Worm (Caenorhabditis elegans): ENCODE measurements around the gene C01G5.3.

DNA sequence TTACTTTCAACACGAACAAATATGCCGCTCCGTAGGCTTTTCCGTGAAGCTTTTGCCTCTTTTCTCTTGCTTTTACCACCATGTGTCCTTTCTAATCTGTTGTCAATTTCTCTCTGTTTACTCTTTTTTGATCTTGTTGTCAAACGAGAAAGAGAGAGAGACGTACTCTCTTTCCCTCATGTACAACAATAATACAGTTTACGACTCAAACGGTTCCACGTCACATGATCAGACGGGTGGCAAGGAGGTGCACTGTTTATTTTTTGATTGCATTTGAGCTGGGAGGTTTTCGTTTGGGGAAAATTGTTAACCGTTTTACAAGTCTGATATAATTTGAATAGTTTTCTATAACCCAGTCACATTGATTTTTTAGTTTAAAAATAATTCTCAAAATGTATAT is 35.2 kb upstream of the C01G5.3 start:
- TF ChIP-seq mdl-1 (tag; optimal IDR thresholded peaks at IDR 0.05) (no peak), lin-15B (tag; optimal IDR thresholded peaks at IDR 0.05) (no peak), vab-7 (GFP tag; IDR thresholded peaks at IDR 0.05) (no peak), nhr-25 (tag; optimal IDR thresholded peaks at IDR 0.05; ENCODE audit: borderline replicate concordance, insufficient read depth) (no peak), nhr-76 (tag; optimal IDR thresholded peaks at IDR 0.05) (no peak), F44E2.7 (GFP tag; IDR thresholded peaks at IDR 0.05) (no peak), nhr-237 (tag; optimal IDR thresholded peaks at IDR 0.05) (no peak), lsy-2 (tag; optimal IDR thresholded peaks at IDR 0.05) (peak in 1 of 2 experiments; percentile 6), madf-9 (GFP tag; conservative IDR thresholded peaks at IDR 0.05) (no peak)

Measured in whole organism, L4 larva.